Fruit fly (Drosophila melanogaster) whole organism, pupa: Measurements from ENCODE around the gene CG14384.

Experiments used
- CG10348 ChIP-seq: fragments of 200-800 bp; sonication (Bioruptor generic); IDR thresholded peaks from 2 replicates; pipeline ENCODE4 v1.3.6; 2022; ENCODE audit warnings: missing biosample characterization, missing genetic modification characterization
- CG12605 ChIP-seq: fragments of 200-800 bp; sonication (Bioruptor generic); IDR thresholded peaks from 2 replicates; pipeline ENCODE4 v1.3.6; 2022; ENCODE audit warnings: missing biosample characterization, missing genetic modification characterization
- CG14655 ChIP-seq: fragments of 200-800 bp; sonication (Bioruptor generic); optimal IDR thresholded peaks from 3 replicates; lab custom pipeline; 2017; ENCODE audit warnings: mild to moderate bottlenecking, missing biosample characterization, missing genetic modification reagents, missing genetic modification characterization
- CG17806 ChIP-seq: fragments of 200-800 bp; sonication (Bioruptor generic); optimal IDR thresholded peaks from 2 replicates; lab custom pipeline; 2018; ENCODE audit warnings: missing biosample characterization, mild to moderate bottlenecking, missing genetic modification characterization, moderate library complexity
- CG32121 ChIP-seq: fragments of 200-800 bp; sonication (Bioruptor generic); IDR thresholded peaks from 2 replicates; pipeline ENCODE4 v1.3.6; 2022; ENCODE audit warnings: missing biosample characterization, missing genetic modification characterization
- CG34367 ChIP-seq: fragments of 200-800 bp; sonication (Bioruptor generic); optimal IDR thresholded peaks from 2 replicates; lab custom pipeline; 2018; ENCODE audit warnings: missing biosample characterization, mild to moderate bottlenecking, missing genetic modification characterization
- CG4496 ChIP-seq: fragments of 200-800 bp; sonication (Bioruptor generic); IDR thresholded peaks from 3 replicates; pipeline ENCODE4 v1.3.6; 2022; ENCODE audit warnings: missing biosample characterization, missing genetic modification characterization
- CG8301 ChIP-seq: fragments of 200-800 bp; sonication (Bioruptor generic); optimal IDR thresholded peaks from 2 replicates; lab custom pipeline; 2018; ENCODE audit warnings: missing biosample characterization, mild to moderate bottlenecking, missing genetic modification characterization
- EcR ChIP-seq: fragments of 200-800 bp; sonication (Bioruptor generic); optimal IDR thresholded peaks from 3 replicates; lab custom pipeline; 2019; ENCODE audit warnings: missing biosample characterization, missing genetic modification characterization, mild to moderate bottlenecking, moderate library complexity, missing genetic modification reagents
- Ets98B ChIP-seq: fragments of 200-800 bp; sonication (Bioruptor generic); IDR thresholded peaks from 2 replicates; pipeline ENCODE4 v1.3.6; 2022; ENCODE audit warnings: missing biosample characterization, missing genetic modification characterization
- Pif1A ChIP-seq: fragments of 200-800 bp; sonication (Bioruptor generic); optimal IDR thresholded peaks from 3 replicates; lab custom pipeline; 2016; ENCODE audit warnings: missing biosample characterization, missing genetic modification characterization
- Pif1B ChIP-seq: fragments of 200-800 bp; sonication (Bioruptor generic); optimal IDR thresholded peaks from 3 replicates; lab custom pipeline; 2016; ENCODE audit warnings: missing biosample characterization, missing genetic modification characterization
- fd96Ca ChIP-seq: fragments of 200-800 bp; sonication (Bioruptor generic); IDR thresholded peaks from 3 replicates; pipeline ENCODE4 v1.3.6; 2022; ENCODE audit warnings: missing biosample characterization, missing genetic modification characterization

- TF ChIP-seq Pif1B (no peak), fd96Ca (GFP tag; lab: Robert Waterston, UW) (no peak), CG10348 (no peak), CG34367 (tag; lab: Kevin White, UChicago) (no peak), CG4496 (GFP tag; lab: Robert Waterston, UW) (no peak), CG17806 (tag; lab: Kevin White, UChicago) (no peak), CG14655 (no peak), Ets98B (GFP tag; lab: Robert Waterston, UW) (no peak), Pif1A (no peak), EcR (GFP tag; lab: Kevin White, UChicago) (no peak), CG8301 (tag; lab: Kevin White, UChicago) (no peak), CG12605 (no peak), CG32121 (GFP tag; lab: Robert Waterston, UW) (no peak)
Observed at dm6 chr3R:12995522-12995921, 28.0 kb upstream of the CG14384 start, which contains the start of gene CG7488.
